Worm (Caenorhabditis elegans) whole organism, L4 larva: Measurements from ENCODE around the gene nhr-102.

Experiments used
- F37D6.2 ChIP-seq: sonication (generic microtip); optimal IDR thresholded peaks from 2 replicates; lab custom pipeline; 2016; ENCODE audit warnings: mild to moderate bottlenecking, missing genetic modification characterization, missing compliant biosample characterization
- R02D3.7 ChIP-seq: fragments of 150-350 bp; sonication (generic microtip); optimal IDR thresholded peaks from 3 replicates; lab custom pipeline; 2014; ENCODE audit warnings: missing biosample characterization, missing genetic modification characterization
- T26A8.4 ChIP-seq: fragments of 200-800 bp; sonication (Bioruptor generic); IDR thresholded peaks from 2 replicates; pipeline ENCODE4 v1.3.6; 2022; ENCODE audit warnings: missing genetic modification characterization, missing compliant biosample characterization
- Y48G9A.11 ChIP-seq: fragments of 200-800 bp; sonication (Bioruptor generic); IDR thresholded peaks from 2 replicates; pipeline ENCODE4 v1.3.6; 2022; ENCODE audit warnings: missing genetic modification reagents, missing genetic modification characterization, missing compliant biosample characterization
- Y75B8A.6 ChIP-seq: fragments of 200-800 bp; sonication (Bioruptor generic); IDR thresholded peaks from 2 replicates; pipeline ENCODE4 v1.3.6; 2022; ENCODE audit warnings: missing genetic modification reagents, missing genetic modification characterization, missing compliant biosample characterization
- ZK337.2 ChIP-seq: fragments of 200-800 bp; sonication (Bioruptor generic); IDR thresholded peaks from 2 replicates; pipeline ENCODE4 v1.3.6; 2022; ENCODE audit warnings: missing genetic modification reagents, missing genetic modification characterization, missing compliant biosample characterization
- ZK546.5 ChIP-seq, 2 experiments: sonication (generic microtip); optimal IDR thresholded peaks; 2 replicates each; lab custom pipeline; 2017; ENCODE audit warnings: missing biosample characterization in 2 of 2, missing genetic modification characterization in 2 of 2
- aha-1 ChIP-seq: fragments of 150-350 bp; peaks from one replicate; lab custom pipeline; 2014; ENCODE audit warnings: missing biosample characterization, missing genetic modification characterization
- aly-2 ChIP-seq: sonication (generic microtip); optimal IDR thresholded peaks from 2 replicates; lab custom pipeline; 2018; ENCODE audit warnings: missing biosample characterization, missing genetic modification characterization
- ceh-28 ChIP-seq: fragments of 150-350 bp; optimal IDR thresholded peaks from 2 replicates; lab custom pipeline; 2014; ENCODE audit warnings: missing biosample characterization, missing genetic modification reagents, missing genetic modification characterization
- ceh-44 ChIP-seq: fragments of 200-800 bp; sonication (Bioruptor generic); IDR thresholded peaks from 2 replicates; pipeline ENCODE4 v1.3.6; 2022; ENCODE audit warnings: missing genetic modification reagents, missing genetic modification characterization, missing compliant biosample characterization
- ceh-82 ChIP-seq: sonication (generic microtip); optimal IDR thresholded peaks from 2 replicates; lab custom pipeline; 2017; ENCODE audit warnings: missing biosample characterization, missing genetic modification characterization
- ces-1 ChIP-seq: fragments of 150-350 bp; sonication (generic microtip); optimal IDR thresholded peaks from 4 replicates; lab custom pipeline; 2014; ENCODE audit warnings: missing biosample characterization, missing genetic modification reagents, missing genetic modification characterization
- cey-2 ChIP-seq: sonication (generic microtip); optimal IDR thresholded peaks from 3 replicates; lab custom pipeline; 2017; ENCODE audit warnings: missing genetic modification characterization, mild to moderate bottlenecking, missing compliant biosample characterization, antibody characterized with exemption, borderline replicate concordance; ENCODE audit not compliant: insufficient read depth
- daf-12 ChIP-seq: fragments of 150-350 bp; optimal IDR thresholded peaks from 2 replicates; lab custom pipeline; 2014; ENCODE audit warnings: missing biosample characterization, missing genetic modification reagents, missing genetic modification characterization
- daf-16 ChIP-seq, 3 experiments: sonication (generic microtip); optimal IDR thresholded peaks; 2 replicates each; lab custom pipeline; 2016 to 2017; ENCODE audit warnings: missing genetic modification characterization in 3 of 3, missing genetic modification reagents in 3 of 3, mild to moderate bottlenecking in 2 of 3, missing compliant biosample characterization in 2 of 3, missing biosample characterization in 1 of 3, moderate library complexity in 1 of 3
- dmd-6 ChIP-seq: fragments of 200-800 bp; sonication (Bioruptor generic); IDR thresholded peaks from 2 replicates; pipeline ENCODE4 v1.3.6; 2022; ENCODE audit warnings: missing genetic modification reagents, missing genetic modification characterization, missing compliant biosample characterization
- dpl-1 ChIP-seq: fragments of 150-350 bp; optimal IDR thresholded peaks from 2 replicates; lab custom pipeline; 2014; ENCODE audit warnings: missing biosample characterization, missing genetic modification reagents, missing genetic modification characterization
- egl-43 ChIP-seq: fragments of 200-800 bp; sonication (Bioruptor generic); IDR thresholded peaks from 2 replicates; pipeline ENCODE4 v1.3.6; 2022; ENCODE audit warnings: missing genetic modification reagents, missing genetic modification characterization, missing compliant biosample characterization
- fos-1 ChIP-seq: fragments of 150-350 bp; optimal IDR thresholded peaks from 2 replicates; lab custom pipeline; 2014; ENCODE audit warnings: missing biosample characterization, missing genetic modification characterization
- hlh-11 ChIP-seq: fragments of 200-800 bp; sonication (Bioruptor generic); optimal IDR thresholded peaks from 2 replicates; lab custom pipeline; 2018; ENCODE audit warnings: mild to moderate bottlenecking, missing genetic modification characterization, missing compliant biosample characterization
- hmg-1.1 ChIP-seq: fragments of 200-800 bp; sonication (Bioruptor generic); IDR thresholded peaks from 2 replicates; pipeline ENCODE4 v1.3.6; 2022; ENCODE audit warnings: missing genetic modification reagents, missing genetic modification characterization, missing compliant biosample characterization
- lin-1 ChIP-seq: fragments of 200-800 bp; sonication (Bioruptor generic); IDR thresholded peaks from 2 replicates; pipeline ENCODE4 v1.3.6; 2022; ENCODE audit warnings: missing genetic modification reagents, missing genetic modification characterization, missing compliant biosample characterization
- lin-15B ChIP-seq: fragments of 150-350 bp; sonication (generic microtip); optimal IDR thresholded peaks from 3 replicates; lab custom pipeline; 2014; ENCODE audit warnings: missing biosample characterization, missing genetic modification characterization
- madf-5 ChIP-seq, 2 experiments: fragments of 200-800 bp; sonication (Bioruptor generic); IDR thresholded peaks; 2 replicates each; pipeline ENCODE4 v1.3.6; 2022; ENCODE audit warnings: missing compliant biosample characterization in 2 of 2, missing genetic modification characterization in 2 of 2
- mep-1 ChIP-seq: fragments of 150-350 bp; sonication (generic microtip); optimal IDR thresholded peaks from 3 replicates; lab custom pipeline; 2014; ENCODE audit warnings: missing biosample characterization, missing genetic modification characterization
- mes-2 ChIP-seq: sonication (generic microtip); optimal IDR thresholded peaks from 2 replicates; lab custom pipeline; 2016; ENCODE audit warnings: missing genotype, mild to moderate bottlenecking, missing genetic modification characterization, missing compliant biosample characterization; ENCODE audit not compliant: poor library complexity, severe bottlenecking
- mxl-2 ChIP-seq: fragments of 200-800 bp; sonication (Bioruptor generic); conservative IDR thresholded peaks from 2 replicates; pipeline ENCODE4 v1.3.6; 2022; ENCODE audit warnings: missing genetic modification reagents, missing genetic modification characterization, missing compliant biosample characterization
- mxl-3 ChIP-seq: fragments of 200-800 bp; sonication (Bioruptor generic); optimal IDR thresholded peaks from 2 replicates; lab custom pipeline; 2018; ENCODE audit warnings: mild to moderate bottlenecking, missing genetic modification characterization, missing compliant biosample characterization
- nhr-28 ChIP-seq: fragments of 150-350 bp; optimal IDR thresholded peaks from 2 replicates; lab custom pipeline; 2014; ENCODE audit warnings: missing biosample characterization, missing genetic modification characterization
- nhr-41 ChIP-seq: fragments of 200-800 bp; sonication (Bioruptor generic); IDR thresholded peaks from 2 replicates; pipeline ENCODE4 v1.3.6; 2022; ENCODE audit warnings: missing genetic modification reagents, missing genetic modification characterization, missing compliant biosample characterization
- nhr-48 ChIP-seq: sonication (generic microtip); optimal IDR thresholded peaks from 2 replicates; lab custom pipeline; 2016; ENCODE audit warnings: mild to moderate bottlenecking, missing genetic modification characterization, missing compliant biosample characterization
- nhr-6 ChIP-seq: fragments of 150-350 bp; optimal IDR thresholded peaks from 2 replicates; lab custom pipeline; 2014; ENCODE audit warnings: missing biosample characterization, missing genetic modification characterization
- pqm-1 ChIP-seq: sonication (generic microtip); optimal IDR thresholded peaks from 2 replicates; lab custom pipeline; 2017; ENCODE audit warnings: missing biosample characterization, missing genetic modification characterization
- set-16 ChIP-seq: fragments of 200-800 bp; sonication (Bioruptor generic); IDR thresholded peaks from 2 replicates; pipeline ENCODE4 v1.3.6; 2022; ENCODE audit warnings: missing genetic modification reagents, missing genetic modification characterization, missing compliant biosample characterization
- spr-1 ChIP-seq: sonication (generic microtip); optimal IDR thresholded peaks from 2 replicates; lab custom pipeline; 2016; ENCODE audit warnings: mild to moderate bottlenecking, missing genetic modification characterization, missing compliant biosample characterization
- tag-97 ChIP-seq: fragments of 200-800 bp; sonication (Bioruptor generic); IDR thresholded peaks from 2 replicates; pipeline ENCODE4 v1.3.6; 2022; ENCODE audit warnings: missing genetic modification characterization, missing compliant biosample characterization
- unc-62 ChIP-seq, 3 experiments: fragments of 150-350 bp in 1 of 3; sonication (generic microtip); optimal IDR thresholded peaks in 2 of 3; peaks in 1 of 3; 1 replicate in 1 of 3; 2 replicates in 2 of 3; lab custom pipeline; 2014 to 2017; ENCODE audit warnings: missing biosample characterization in 3 of 3, missing genetic modification characterization in 3 of 3, missing genetic modification reagents in 3 of 3, missing genotype in 1 of 3
- zip-11 ChIP-seq: fragments of 200-800 bp; sonication (Bioruptor generic); IDR thresholded peaks from 2 replicates; pipeline ENCODE4 v1.3.6; 2022; ENCODE audit warnings: missing genetic modification characterization, missing compliant biosample characterization
- ztf-11 ChIP-seq: fragments of 150-350 bp; optimal IDR thresholded peaks from 2 replicates; lab custom pipeline; 2014; ENCODE audit warnings: missing biosample characterization, missing genetic modification characterization

Gene nhr-102

ce11 chrV:15921102-15921501 is 44.9 kb upstream of the nhr-102 start, which contains the start of gene cdr-1:
TSS of gene cdr-1 (plus strand) at chrV:15921309.
- TF ChIP-seq pqm-1 (peak; percentile 39), tag-97 (no peak), mep-1 (no peak), ceh-44 (GFP tag; lab: Robert Waterston, UW) (no peak), nhr-6 (tag; lab: Kevin White, UChicago) (no peak), nhr-28 (tag; lab: Kevin White, UChicago) (peak; percentile 93), unc-62 (GFP tag; optimal IDR thresholded peaks at IDR 0.05 in 1 of 2; lab: Kevin White, UChicago) (peak in 1 of 2 experiments; percentile 36), unc-62 (tag; optimal IDR thresholded peaks at IDR 0.05; lab: Kevin White, UChicago) (no peak), dpl-1 (no peak)

- TF ChIP-seq daf-16 (GFP tag; optimal IDR thresholded peaks at IDR 0.05; lab: Kevin White, UChicago) (no peak), daf-16 (tag; optimal IDR thresholded peaks at IDR 0.05; lab: Kevin White, UChicago) (no peak), hmg-1.1 (no peak), nhr-41 (GFP tag; lab: Robert Waterston, UW) (no peak), mxl-2 (GFP tag; lab: Robert Waterston, UW) (no peak), Y75B8A.6 (no peak), fos-1 (tag; lab: Kevin White, UChicago) (no peak), zip-11 (GFP tag; lab: Robert Waterston, UW) (no peak), madf-5 (GFP tag; IDR thresholded peaks at IDR 0.05; lab: Robert Waterston, UW) (no peak), daf-12 (tag; lab: Kevin White, UChicago) (no peak), hlh-11 (tag; lab: Kevin White, UChicago) (no peak), set-16 (GFP tag; lab: Robert Waterston, UW) (no peak), F37D6.2 (tag; lab: Kevin White, UChicago) (no peak), aly-2 (tag; lab: Kevin White, UChicago) (no peak), R02D3.7 (tag; lab: Kevin White, UChicago) (no peak), spr-1 (tag; lab: Kevin White, UChicago) (no peak), Y48G9A.11 (no peak), unc-62 (GFP tag; optimal IDR thresholded peaks at IDR 0.05 in 1 of 2; lab: Kevin White, UChicago) (no peak), unc-62 (tag; optimal IDR thresholded peaks at IDR 0.05; lab: Kevin White, UChicago) (no peak)
These were observed 44.1 kb upstream of the nhr-102 start, which contains the start of gene F35E8.10 for ce11 chrV:15920273-15920672. TSS of gene F35E8.10 (minus strand) at chrV:15920373.

ce11 chrV:15917458-15917857 is 41.2 kb upstream of the nhr-102 start, which contains the start of gene F35E8.9:
TSS of gene F35E8.9 (minus strand) at chrV:15917558.
- TF ChIP-seq cey-2 (tag; lab: Kevin White, UChicago) (no peak), ztf-11 (no peak), nhr-48 (no peak), mes-2 (tag; lab: Kevin White, UChicago) (no peak), mxl-3 (no peak), lin-15B (tag; lab: Kevin White, UChicago) (no peak), R02D3.7 (tag; lab: Kevin White, UChicago) (no peak)
- TF ChIP-seq, all 104 proteins: peak for 0

- TF ChIP-seq dmd-6 (GFP tag; lab: Robert Waterston, UW) (peak; percentile 85), ceh-28 (tag; lab: Kevin White, UChicago) (no peak), T26A8.4 (GFP tag; lab: Robert Waterston, UW) (no peak), daf-16 (GFP tag; optimal IDR thresholded peaks at IDR 0.05; lab: Kevin White, UChicago) (no peak), daf-16 (tag; optimal IDR thresholded peaks at IDR 0.05; lab: Kevin White, UChicago) (peak; percentile 79), cey-2 (tag; lab: Kevin White, UChicago) (no peak), lin-1 (GFP tag; lab: Robert Waterston, UW) (0 out of 2 replicates have a peak, but pooled peaks have one; percentile 18), ZK546.5 (tag; optimal IDR thresholded peaks at IDR 0.05; lab: Kevin White, UChicago) (no peak), ces-1 (no peak), nhr-28 (tag; lab: Kevin White, UChicago) (peak; percentile 71), unc-62 (GFP tag; optimal IDR thresholded peaks at IDR 0.05 in 1 of 2; lab: Kevin White, UChicago) (no peak), unc-62 (tag; optimal IDR thresholded peaks at IDR 0.05; lab: Kevin White, UChicago) (no peak), ZK337.2 (GFP tag; lab: Robert Waterston, UW) (no peak), F37D6.2 (tag; lab: Kevin White, UChicago) (no peak), ceh-82 (tag; lab: Kevin White, UChicago) (no peak), mxl-3 (peak; percentile 51), pqm-1 (peak; percentile 72), daf-12 (tag; lab: Kevin White, UChicago) (no peak), aha-1 (tag; lab: Kevin White, UChicago) (no peak), egl-43 (GFP tag; lab: Robert Waterston, UW) (no peak), hlh-11 (tag; lab: Kevin White, UChicago) (peak; percentile 32)
These were observed 39.7 kb upstream of the nhr-102 start, which contains the start of gene gst-38 for ce11 chrV:15915919-15916318. TSS of gene gst-38 (minus strand) at chrV:15916070.
